Worm (Caenorhabditis elegans) whole organism, young adult: ENCODE measurements around the gene ugt-60.

Experiments
- akir-1 ChIP-seq: fragments of 200-800 bp; sonication (Bioruptor generic); optimal IDR thresholded peaks from 2 replicates; lab custom pipeline; 2018; ENCODE audit warnings: mild to moderate bottlenecking, missing genetic modification characterization, moderate library complexity, missing compliant biosample characterization
- attf-5 ChIP-seq: fragments of 200-800 bp; sonication (Bioruptor generic); optimal IDR thresholded peaks from 2 replicates; lab custom pipeline; 2018; ENCODE audit warnings: mild to moderate bottlenecking, missing genetic modification characterization, missing compliant biosample characterization
- ceh-91 ChIP-seq: fragments of 200-800 bp; sonication (Bioruptor generic); IDR thresholded peaks from 2 replicates; pipeline ENCODE4 v1.3.6; 2022; ENCODE audit warnings: missing genetic modification reagents, missing genetic modification characterization, missing compliant biosample characterization
- dox-1 ChIP-seq: fragments of 200-800 bp; sonication (Bioruptor generic); IDR thresholded peaks from 2 replicates; pipeline ENCODE4 v1.3.6; 2022; ENCODE audit warnings: missing genetic modification reagents, missing genetic modification characterization, missing compliant biosample characterization
- madf-10 ChIP-seq: sonication (generic microtip); optimal IDR thresholded peaks from 2 replicates; lab custom pipeline; 2016; ENCODE audit warnings: mild to moderate bottlenecking, missing genetic modification characterization, missing compliant biosample characterization
- rpc-1 ChIP-seq, 2 experiments: fragments of 150-350 bp in 1 of 2; sonication (generic microtip) in 1 of 2; optimal IDR thresholded peaks; 2 replicates each; lab custom pipeline; 2014 to 2018; ENCODE audit warnings: missing biosample characterization in 1 of 2, missing genetic modification characterization in 1 of 2, missing genetic modification reagents in 1 of 2, missing genotype in 1 of 2
- sdz-38 ChIP-seq: sonication (generic microtip); optimal IDR thresholded peaks from 2 replicates; lab custom pipeline; 2016; ENCODE audit warnings: missing genotype, missing genetic modification characterization, missing compliant biosample characterization
- snpc-1.3 ChIP-seq: sonication (generic microtip); optimal IDR thresholded peaks from 2 replicates; lab custom pipeline; 2017; ENCODE audit warnings: missing genetic modification characterization, mild to moderate bottlenecking, missing compliant biosample characterization, antibody characterized with exemption, moderate library complexity, missing genotype, missing genetic modification reagents; ENCODE audit not compliant: insufficient read depth
- unc-62 ChIP-seq: fragments of 150-350 bp; optimal IDR thresholded peaks from 2 replicates; lab custom pipeline; 2014; ENCODE audit warnings: missing biosample characterization, missing genetic modification reagents, missing genetic modification characterization
- ztf-25 ChIP-seq: fragments of 200-800 bp; sonication (Bioruptor generic); IDR thresholded peaks from 2 replicates; pipeline ENCODE4 v1.3.6; 2022; ENCODE audit warnings: missing genetic modification reagents, missing genetic modification characterization, missing compliant biosample characterization

- TF ChIP-seq rpc-1 (optimal IDR thresholded peaks at IDR 0.05; lab: Kevin White, UChicago) (no peak), rpc-1 (tag; optimal IDR thresholded peaks at IDR 0.05; lab: Kevin White, UChicago) (no peak), sdz-38 (tag; lab: Kevin White, UChicago) (no peak), madf-10 (tag; lab: Kevin White, UChicago) (no peak), attf-5 (no peak), ceh-91 (GFP tag; lab: Robert Waterston, UW) (no peak), dox-1 (no peak), ztf-25 (GFP tag; lab: Robert Waterston, UW) (no peak), snpc-1.3 (tag; lab: Kevin White, UChicago) (no peak), unc-62 (no peak), akir-1 (no peak)
Observed at ce11 chrIII:9714731-9715130, 35.9 kb upstream of the ugt-60 start.
